Worm (Caenorhabditis elegans) whole organism, mixed stage, embryonic: ENCODE measurements around the gene JC8.7.

Source experiments
- blmp-1 ChIP-seq: fragments of 150-350 bp; optimal IDR thresholded peaks from 2 replicates; lab custom pipeline; 2014; ENCODE audit warnings: missing biosample characterization, missing genetic modification characterization
- drap-1 ChIP-seq: fragments of 200-800 bp; sonication (Bioruptor generic); optimal IDR thresholded peaks from 3 replicates; lab custom pipeline; 2018; ENCODE audit warnings: mild to moderate bottlenecking, missing genetic modification characterization, missing compliant biosample characterization
- flh-1 ChIP-seq: fragments of 200-800 bp; sonication (Bioruptor generic); optimal IDR thresholded peaks from 2 replicates; lab custom pipeline; 2018; ENCODE audit warnings: mild to moderate bottlenecking, missing genetic modification characterization, moderate library complexity, missing compliant biosample characterization
- lsy-2 ChIP-seq: fragments of 150-350 bp; optimal IDR thresholded peaks from 2 replicates; lab custom pipeline; 2014; ENCODE audit warnings: missing biosample characterization, missing genetic modification characterization
- mep-1 ChIP-seq: fragments of 150-350 bp; optimal IDR thresholded peaks from 2 replicates; lab custom pipeline; 2017; ENCODE audit warnings: missing biosample characterization, missing genetic modification reagents, missing genetic modification characterization, inconsistent platforms
- mls-2 ChIP-seq: sonication (generic microtip); optimal IDR thresholded peaks from 2 replicates; lab custom pipeline; 2016; ENCODE audit warnings: mild to moderate bottlenecking, missing genetic modification characterization, moderate library complexity, missing compliant biosample characterization
- nhr-12 ChIP-seq: fragments of 150-350 bp; optimal IDR thresholded peaks from 2 replicates; lab custom pipeline; 2014; ENCODE audit warnings: missing biosample characterization, missing genetic modification characterization
- nhr-237 ChIP-seq: fragments of 150-350 bp; optimal IDR thresholded peaks from 2 replicates; lab custom pipeline; 2014; ENCODE audit warnings: missing biosample characterization, missing genetic modification characterization
- pha-4 ChIP-seq: fragments of 150-350 bp; optimal IDR thresholded peaks from 2 replicates; lab custom pipeline; 2018; ENCODE audit warnings: missing biosample characterization, missing genetic modification reagents, missing genetic modification characterization
- snpc-4 ChIP-seq: fragments of 150-350 bp; optimal IDR thresholded peaks from 2 replicates; lab custom pipeline; 2014; ENCODE audit warnings: missing biosample characterization, missing genetic modification characterization
- unc-120 ChIP-seq: sonication (generic microtip); optimal IDR thresholded peaks from 2 replicates; lab custom pipeline; 2017; ENCODE audit warnings: missing genetic modification characterization, missing compliant biosample characterization; ENCODE audit not compliant: poor library complexity, severe bottlenecking
- unc-39 ChIP-seq: fragments of 150-350 bp; optimal IDR thresholded peaks from 2 replicates; lab custom pipeline; 2014; ENCODE audit warnings: missing biosample characterization, missing genetic modification characterization
- ztf-11 ChIP-seq: fragments of 150-350 bp; optimal IDR thresholded peaks from 2 replicates; lab custom pipeline; 2014; ENCODE audit warnings: missing biosample characterization, missing genetic modification characterization

DNA sequence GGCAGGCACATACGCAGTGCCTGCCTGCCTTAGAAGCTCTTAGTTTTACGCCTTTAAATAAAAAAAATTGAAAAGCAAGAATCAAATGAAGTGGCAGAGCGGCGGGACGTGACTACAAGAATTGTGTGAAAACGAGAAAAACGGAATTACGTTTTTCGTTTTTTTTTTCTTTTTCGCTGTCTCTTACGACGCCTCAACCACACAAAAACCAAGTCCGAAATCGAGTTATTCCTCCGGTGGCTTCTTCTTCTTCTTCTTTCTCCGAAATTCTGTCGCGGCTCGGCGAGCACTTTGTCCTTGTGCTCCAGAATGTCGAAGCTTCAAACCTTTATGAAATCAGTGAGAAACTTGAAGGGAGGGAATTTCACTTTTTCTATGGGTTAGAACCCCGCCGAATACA lies 26.5 kb upstream of the JC8.7 start:
- TF ChIP-seq unc-39 (no peak), nhr-12 (tag; lab: Kevin White, UChicago) (no peak), flh-1 (GFP tag; lab: Kevin White, UChicago) (no peak), mls-2 (no peak), unc-120 (no peak), mep-1 (tag; lab: Kevin White, UChicago) (no peak), ztf-11 (tag; lab: Kevin White, UChicago) (no peak), nhr-237 (no peak), snpc-4 (no peak), blmp-1 (tag; lab: Kevin White, UChicago) (no peak), pha-4 (tag; lab: Kevin White, UChicago) (no peak), drap-1 (GFP tag; lab: Kevin White, UChicago) (no peak), lsy-2 (no peak)
